Worm (Caenorhabditis elegans): ENCODE data around the gene clec-233.

DNA sequence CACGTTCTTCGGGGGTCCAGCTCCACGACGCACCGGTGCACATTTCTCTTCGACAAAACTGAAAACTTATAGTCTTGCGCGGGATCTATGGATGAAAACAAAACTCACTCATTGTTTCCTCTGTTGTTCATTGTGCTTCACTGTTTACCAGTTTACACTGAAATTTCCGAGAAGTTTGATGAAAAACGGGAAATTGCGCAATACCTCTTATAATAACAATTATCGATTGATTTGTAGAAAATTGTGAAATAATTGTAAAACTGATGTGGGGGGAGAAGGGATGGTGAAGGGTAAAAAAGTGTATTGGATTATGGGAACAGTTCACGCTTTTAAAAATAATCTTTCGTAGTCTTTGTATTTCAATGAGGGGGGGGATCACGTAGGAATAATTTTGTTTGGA, 4.3 kb upstream of the clec-233 start:
- TF ChIP-seq W03F9.2 (tag; optimal IDR thresholded peaks at IDR 0.05) (no peak), dao-5 (tag; optimal IDR thresholded peaks at IDR 0.05) (no peak), him-1 (tag; optimal IDR thresholded peaks at IDR 0.05) (no peak)

Data from whole organism, L4/young adult.